Worm (Caenorhabditis elegans) whole organism, midembryonic: Measurements from ENCODE around the gene Y57G11C.46.

Source experiments
- T22C8.4 ChIP-seq: fragments of 200-800 bp; sonication (Bioruptor generic); IDR thresholded peaks from 2 replicates; pipeline ENCODE4 v1.3.6; 2022; ENCODE audit warnings: missing genetic modification characterization, missing compliant biosample characterization
- cog-1 ChIP-seq: sonication (generic microtip); optimal IDR thresholded peaks from 2 replicates; lab custom pipeline; 2016; ENCODE audit warnings: missing genetic modification characterization, missing compliant biosample characterization
- flt-1 ChIP-seq: fragments of 200-800 bp; sonication (Bioruptor generic); IDR thresholded peaks from 2 replicates; pipeline ENCODE4 v1.3.6; 2022; ENCODE audit warnings: missing genetic modification characterization, missing compliant biosample characterization
- klf-2 ChIP-seq: fragments of 200-800 bp; sonication (Bioruptor generic); conservative IDR thresholded peaks from 2 replicates; pipeline ENCODE4 v1.3.6; 2022; ENCODE audit warnings: missing genetic modification reagents, missing genetic modification characterization, missing compliant biosample characterization
- ref-1 ChIP-seq: fragments of 200-800 bp; sonication (Bioruptor generic); conservative IDR thresholded peaks from 2 replicates; pipeline ENCODE4 v1.3.6; 2022; ENCODE audit warnings: missing genetic modification reagents, missing genetic modification characterization, missing compliant biosample characterization
- tab-1 ChIP-seq: fragments of 200-800 bp; sonication (Bioruptor generic); IDR thresholded peaks from 2 replicates; pipeline ENCODE4 v1.3.6; 2022; ENCODE audit warnings: missing genetic modification characterization, missing compliant biosample characterization
- ztf-23 ChIP-seq: fragments of 200-800 bp; sonication (Bioruptor generic); IDR thresholded peaks from 2 replicates; pipeline ENCODE4 v1.3.6; 2022; ENCODE audit warnings: missing genetic modification reagents, missing genetic modification characterization, missing compliant biosample characterization
- ztf-29 ChIP-seq: fragments of 200-800 bp; sonication (Bioruptor generic); IDR thresholded peaks from 2 replicates; pipeline ENCODE4 v1.3.6; 2022; ENCODE audit warnings: missing genetic modification reagents, missing genetic modification characterization, missing compliant biosample characterization

ce11 chrIV:14771325-14771724 is 44.9 kb downstream of the Y57G11C.46 start, which contains the start of gene degl-1:
- TF ChIP-seq cog-1 (tag; lab: Kevin White, UChicago): no peak
- no peak for TF ChIP-seq ref-1 (GFP tag; lab: Robert Waterston, UW)
- no peak for TF ChIP-seq ztf-29
- TF ChIP-seq tab-1: no peak
- no peak for TF ChIP-seq flt-1
- TF ChIP-seq ztf-23 (GFP tag; lab: Robert Waterston, UW): no peak
- no peak for TF ChIP-seq klf-2 (GFP tag; lab: Robert Waterston, UW)
- no peak for TF ChIP-seq T22C8.4 (GFP tag; lab: Robert Waterston, UW)
